Fruit fly (Drosophila melanogaster) S2 (cell line): ENCODE measurements around the gene exex.

ENCODE experiments used
- CG8478 ChIP-seq: fragments of >200 bp; optimal IDR thresholded peaks from 2 replicates; lab custom pipeline; 2018
- CTCF ChIP-seq, 2 experiments: fragments of >200 bp; optimal IDR thresholded peaks; 2 replicates each; lab custom pipeline; 2018

exex gene

DNA sequence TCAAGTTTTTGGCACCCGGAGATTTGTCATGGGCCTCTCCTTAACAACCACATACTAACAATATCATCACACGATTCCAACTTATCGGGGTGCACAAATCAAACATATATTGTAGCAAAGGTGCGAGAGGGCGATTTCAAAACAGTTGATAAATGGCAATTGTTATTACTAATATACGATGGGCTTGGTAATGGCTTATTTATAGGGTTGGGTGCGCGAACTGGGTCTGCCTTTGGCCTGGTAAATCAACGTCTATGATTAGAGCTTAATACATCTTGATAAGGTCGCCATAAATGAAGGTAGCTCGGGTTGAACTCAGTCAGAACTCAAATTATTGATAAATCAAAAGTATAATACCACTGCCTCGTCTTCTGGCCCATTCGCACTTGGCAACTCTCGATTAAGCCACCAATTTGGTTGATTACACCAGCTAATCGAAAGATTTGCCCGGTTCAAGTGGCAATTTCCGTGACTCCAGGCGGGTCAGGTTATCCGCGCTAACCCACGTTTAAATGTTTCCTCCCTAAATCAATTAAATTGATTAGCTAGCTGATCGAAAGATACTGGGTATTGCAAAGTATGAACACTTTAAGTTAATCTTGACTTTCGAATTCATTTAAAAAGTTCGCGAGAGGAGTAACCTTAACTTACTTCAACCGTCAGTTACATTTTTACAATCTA is 7.3 kb upstream of the exex start:
- TF ChIP-seq CG8478 (lab: Kevin White, UChicago) (no peak), CTCF (optimal IDR thresholded peaks at IDR 0.05; lab: Kevin White, UChicago) (no peak)

DNA sequence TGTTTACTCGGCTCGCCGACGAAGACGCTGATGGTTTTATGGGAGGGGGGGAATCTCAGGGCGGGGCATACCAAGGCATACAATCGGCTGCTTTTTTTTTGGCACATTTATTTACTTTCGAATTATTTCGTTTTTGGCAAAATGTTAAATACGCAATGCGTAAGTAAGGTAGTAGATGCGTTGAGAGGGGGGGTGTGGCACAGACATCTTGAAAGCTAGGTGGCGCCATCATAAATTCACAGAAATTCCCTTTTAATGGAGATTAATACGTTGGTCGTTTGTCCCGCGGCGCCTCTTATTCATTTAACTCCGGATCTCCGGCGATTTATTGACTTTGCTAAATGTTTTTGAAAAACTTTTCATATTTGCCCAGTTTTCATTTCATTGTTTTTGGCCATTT is 6.5 kb upstream of the exex start:
- peak; percentile 51 to 68 for TF ChIP-seq CTCF (optimal IDR thresholded peaks at IDR 0.05; lab: Kevin White, UChicago)
- TF ChIP-seq CG8478 (lab: Kevin White, UChicago), result no peak

DNA sequence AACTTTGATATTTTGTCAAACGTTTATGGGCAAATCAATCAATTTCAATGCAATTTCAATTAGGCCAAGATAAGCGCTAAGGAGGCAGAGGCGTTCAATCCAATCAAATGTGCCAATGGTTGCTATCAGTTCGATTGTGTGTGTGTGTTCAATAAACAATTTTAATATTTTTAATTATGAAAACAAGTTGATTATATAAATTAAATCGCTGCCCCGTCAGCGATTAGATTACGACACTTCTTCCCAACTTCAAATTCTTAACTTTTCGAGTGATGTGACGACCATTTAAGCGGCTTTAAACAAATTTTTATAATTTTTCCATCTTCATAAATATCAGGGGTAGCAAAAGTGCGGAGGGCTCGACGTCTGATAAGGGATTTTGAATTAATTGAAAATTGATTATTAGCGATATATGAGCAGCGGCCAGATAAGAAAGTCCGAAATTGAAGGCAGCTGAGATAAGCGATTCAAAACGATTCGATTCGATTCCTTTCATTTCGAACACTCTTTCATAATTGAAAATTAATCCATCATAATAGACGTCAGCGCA is 5.5 kb upstream of the exex start:
- no peak for TF ChIP-seq CTCF (optimal IDR thresholded peaks at IDR 0.05; lab: Kevin White, UChicago)
- no peak for TF ChIP-seq CG8478 (lab: Kevin White, UChicago)

DNA sequence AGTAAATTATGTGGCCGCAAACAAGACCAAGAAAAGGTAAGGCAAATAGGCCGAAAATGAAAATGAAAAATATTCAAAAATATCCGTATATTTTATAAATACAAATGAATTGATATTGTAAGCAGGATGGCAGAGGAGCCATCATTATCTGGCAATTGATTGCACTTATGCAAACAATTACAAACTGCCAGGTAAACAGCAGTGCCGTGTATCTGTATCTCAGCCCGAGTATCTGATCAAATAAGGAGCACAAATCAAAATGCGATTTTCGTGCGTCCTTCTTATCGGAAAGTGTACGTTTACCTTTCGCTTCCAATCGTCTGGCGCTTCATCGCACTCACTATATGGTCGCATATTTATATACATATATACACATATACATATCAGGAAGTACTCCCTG is 4.9 kb upstream of the exex start:
- TF ChIP-seq CG8478 (lab: Kevin White, UChicago) (no peak), CTCF (optimal IDR thresholded peaks at IDR 0.05; lab: Kevin White, UChicago) (no peak)

DNA sequence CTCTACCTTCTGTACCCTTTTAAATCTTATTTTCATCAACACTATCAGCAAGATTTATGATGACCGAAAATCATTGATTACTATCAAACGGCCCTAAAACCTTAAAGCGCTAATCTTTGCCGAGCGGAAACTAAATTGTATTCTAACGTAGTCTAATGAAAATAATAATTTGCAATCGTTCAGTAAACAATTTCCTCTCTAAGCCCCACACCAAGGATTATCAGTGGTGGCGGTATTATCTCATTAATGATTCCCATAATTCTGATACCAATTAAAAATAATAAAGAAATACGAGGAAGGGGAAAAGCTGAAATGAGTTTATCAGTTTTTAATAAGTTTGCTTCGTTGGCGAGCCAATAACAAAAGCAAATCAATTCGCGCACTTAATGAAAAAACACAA is 4.0 kb upstream of the exex start:
- TF ChIP-seq CTCF (optimal IDR thresholded peaks at IDR 0.05; lab: Kevin White, UChicago) (no peak), CG8478 (lab: Kevin White, UChicago) (no peak)

DNA sequence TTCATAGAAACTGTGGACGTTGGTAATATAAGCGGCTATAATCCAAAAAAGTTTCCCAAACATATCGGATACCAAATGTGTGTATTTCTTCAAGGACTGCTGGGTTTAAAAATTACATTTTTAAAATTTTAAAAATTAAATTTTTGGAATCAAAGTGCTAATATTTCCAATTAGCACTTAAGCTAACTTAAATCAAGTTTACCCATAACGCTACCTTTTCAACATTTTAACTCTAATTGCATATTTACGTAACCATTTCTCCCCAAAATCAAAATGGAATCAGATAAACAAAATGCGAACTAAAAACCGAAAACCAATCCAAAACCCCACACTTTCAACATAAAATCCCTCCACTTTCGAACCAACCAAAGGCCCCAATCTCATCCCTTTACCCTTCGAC is 1.8 kb upstream of the exex start, which contains the start of gene CG43880:
Gene CG43880, minus strand, starts transcription at position 101 of the 400 bp plus-strand sequence.
- no peak for TF ChIP-seq CTCF (optimal IDR thresholded peaks at IDR 0.05; lab: Kevin White, UChicago)
- TF ChIP-seq CG8478 (lab: Kevin White, UChicago), result no peak

DNA sequence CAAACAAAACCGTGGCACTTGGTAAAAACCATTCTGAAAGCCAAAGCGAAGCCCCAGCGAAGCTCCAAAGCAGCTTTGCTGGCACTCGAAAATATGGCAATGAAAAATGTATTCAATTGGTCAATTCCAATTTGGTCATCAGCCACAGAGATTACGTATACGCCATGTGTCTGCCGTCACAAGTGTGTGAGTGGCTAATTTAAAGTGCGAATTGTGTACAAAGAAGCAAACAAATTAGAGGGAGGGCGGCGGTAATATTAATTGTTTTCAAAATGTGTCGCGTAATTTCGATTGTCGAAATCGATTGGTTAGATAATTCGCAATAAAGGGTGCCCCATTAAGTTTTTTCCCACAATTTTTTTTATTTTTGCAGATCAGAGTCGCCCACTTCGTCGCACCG is 1.8 kb downstream of the exex start:
- no peak for TF ChIP-seq CTCF (optimal IDR thresholded peaks at IDR 0.05; lab: Kevin White, UChicago)
- TF ChIP-seq CG8478 (lab: Kevin White, UChicago), result no peak

DNA sequence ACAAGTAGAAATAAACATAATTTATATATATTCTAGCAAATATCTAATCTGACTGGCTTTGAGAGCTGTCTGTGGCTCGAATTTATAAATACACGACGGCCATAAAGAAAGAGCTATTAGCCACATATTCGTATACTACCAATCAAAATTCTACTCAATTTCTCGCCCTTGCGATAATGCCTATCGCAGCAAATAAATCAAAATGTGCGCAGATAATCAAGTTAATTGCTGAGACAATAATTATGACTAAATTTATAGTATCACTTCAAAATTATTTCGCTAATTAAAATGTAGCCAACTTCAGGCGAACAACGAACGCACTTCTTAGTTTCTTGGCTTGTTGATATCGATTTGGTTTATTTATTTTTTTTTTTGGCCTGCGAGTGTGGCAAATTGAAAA is 3.9 kb downstream of the exex start:
- TF ChIP-seq CTCF (optimal IDR thresholded peaks at IDR 0.05; lab: Kevin White, UChicago) (no peak), CG8478 (lab: Kevin White, UChicago) (no peak)

DNA sequence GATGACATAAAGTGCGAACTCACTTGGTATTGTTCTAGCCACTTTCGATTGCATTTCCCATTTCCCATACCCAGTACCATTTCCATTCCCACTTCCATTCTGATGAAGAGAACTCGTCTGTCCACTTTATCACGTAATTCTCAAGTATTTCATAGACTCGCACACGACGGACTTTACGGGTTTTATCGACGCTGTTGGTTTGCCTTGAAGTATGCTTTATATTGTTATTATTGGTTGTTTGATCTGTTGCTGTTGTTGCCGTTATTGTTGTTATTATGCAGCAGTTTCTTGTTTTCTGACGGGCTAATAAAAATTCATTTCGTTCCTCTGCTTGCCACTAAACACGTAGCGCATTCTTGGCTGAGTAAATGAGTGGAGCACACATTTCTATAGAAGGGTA is 4.6 kb downstream of the exex start:
- no peak for TF ChIP-seq CG8478 (lab: Kevin White, UChicago)

DNA sequence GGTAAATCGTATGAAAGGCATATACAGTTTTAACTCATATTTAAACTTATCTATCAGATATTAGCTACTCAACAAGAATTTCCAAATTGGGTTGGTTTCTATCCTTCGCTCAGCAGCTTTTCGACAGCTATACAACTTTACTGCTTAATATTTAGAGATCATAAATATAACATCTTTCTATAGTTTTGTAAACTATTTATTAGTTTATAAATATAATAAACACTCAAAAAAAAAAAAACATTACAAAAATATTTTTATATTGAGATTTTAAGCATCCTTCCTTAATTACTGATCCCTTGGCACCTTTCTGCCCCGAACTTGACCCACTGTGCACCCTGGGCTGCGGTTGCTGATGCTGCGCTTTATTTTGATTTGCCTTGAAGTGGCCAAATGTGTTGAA is 5.0 kb downstream of the exex start:
- no peak for TF ChIP-seq CG8478 (lab: Kevin White, UChicago)
- TF ChIP-seq CTCF (optimal IDR thresholded peaks at IDR 0.05; lab: Kevin White, UChicago), result no peak

DNA sequence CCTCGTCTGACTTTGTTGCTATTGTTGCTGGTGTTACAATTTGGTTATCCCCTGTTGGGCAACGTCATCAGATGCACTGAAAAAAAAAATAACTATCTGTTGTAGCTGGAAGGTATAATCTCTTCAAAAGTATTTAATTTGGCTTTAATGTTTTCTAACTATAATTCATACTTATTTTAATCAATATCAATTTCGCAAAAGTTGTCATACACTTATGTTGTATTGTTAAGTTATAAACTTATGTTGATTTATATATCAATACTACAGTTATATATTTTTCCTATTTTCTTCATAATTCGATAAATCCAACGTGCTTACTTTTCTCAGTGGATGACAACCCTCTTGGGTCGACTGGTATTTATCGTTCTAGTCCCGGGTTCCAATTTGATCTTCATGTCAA is 5.7 kb downstream of the exex start:
- TF ChIP-seq CG8478 (lab: Kevin White, UChicago), result no peak
- TF ChIP-seq CTCF (optimal IDR thresholded peaks at IDR 0.05; lab: Kevin White, UChicago), result no peak

DNA sequence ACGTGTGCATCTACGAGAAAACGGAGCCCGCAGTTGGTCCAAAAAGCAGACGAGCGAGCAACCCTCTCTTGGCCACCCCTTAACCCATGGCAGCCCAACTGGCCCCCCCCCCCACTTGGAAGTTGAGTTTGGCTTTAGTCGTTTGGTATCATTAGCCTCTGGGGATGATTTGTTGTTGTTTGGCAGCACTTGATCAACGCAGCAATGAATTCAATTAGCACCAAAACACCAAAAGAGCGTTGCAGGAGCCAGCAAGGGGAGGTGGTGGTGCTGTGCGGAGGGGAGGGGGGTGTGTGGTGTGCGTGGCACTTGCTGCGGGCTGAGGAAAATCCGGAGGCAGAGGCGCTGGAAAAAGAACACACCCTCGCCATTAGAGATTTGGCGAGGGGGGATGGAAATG is 7.0 kb downstream of the exex start:
- no peak for TF ChIP-seq CG8478 (lab: Kevin White, UChicago)
- no peak for TF ChIP-seq CTCF (optimal IDR thresholded peaks at IDR 0.05; lab: Kevin White, UChicago)

DNA sequence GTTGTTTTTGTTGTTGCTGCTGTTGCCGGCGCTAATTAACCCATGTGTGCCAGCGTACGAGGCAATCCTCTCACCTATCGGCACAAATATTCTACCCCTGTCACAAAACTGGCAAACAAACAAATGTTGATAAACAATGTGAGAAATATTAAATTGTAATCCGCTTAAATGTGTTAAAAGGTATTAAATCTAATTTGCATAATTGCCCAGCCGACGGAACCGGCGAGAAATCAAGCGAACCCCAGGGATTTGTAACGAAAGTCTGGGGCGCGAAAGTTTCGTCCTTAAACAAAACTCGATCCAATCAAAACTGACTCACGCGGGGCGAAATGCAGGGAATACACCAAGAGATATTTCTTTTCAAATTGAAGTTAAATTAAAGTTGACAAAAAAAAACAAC is 8.7 kb downstream of the exex start:
- no peak for TF ChIP-seq CG8478 (lab: Kevin White, UChicago)
- no peak for TF ChIP-seq CTCF (optimal IDR thresholded peaks at IDR 0.05; lab: Kevin White, UChicago)

DNA sequence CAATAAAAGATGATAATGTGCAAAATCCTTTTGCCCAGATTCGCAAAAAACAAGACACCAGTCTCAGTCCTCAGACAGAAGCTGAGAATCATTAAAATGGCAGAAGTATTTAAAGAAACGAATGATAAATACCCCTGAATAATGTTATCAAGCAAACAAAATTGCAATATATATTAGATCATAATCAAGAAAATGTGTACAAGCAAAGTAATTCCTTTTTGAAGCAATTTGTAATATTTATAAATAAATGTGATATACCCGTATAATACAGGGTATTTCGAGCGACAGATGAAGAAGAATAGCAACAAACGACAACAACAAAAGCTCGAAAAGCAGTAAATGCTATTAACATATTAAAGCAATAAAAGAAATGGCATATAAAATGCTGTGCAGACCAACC is 10.1 kb downstream of the exex start:
- TF ChIP-seq CTCF (optimal IDR thresholded peaks at IDR 0.05; lab: Kevin White, UChicago) (no peak), CG8478 (lab: Kevin White, UChicago) (no peak)

DNA sequence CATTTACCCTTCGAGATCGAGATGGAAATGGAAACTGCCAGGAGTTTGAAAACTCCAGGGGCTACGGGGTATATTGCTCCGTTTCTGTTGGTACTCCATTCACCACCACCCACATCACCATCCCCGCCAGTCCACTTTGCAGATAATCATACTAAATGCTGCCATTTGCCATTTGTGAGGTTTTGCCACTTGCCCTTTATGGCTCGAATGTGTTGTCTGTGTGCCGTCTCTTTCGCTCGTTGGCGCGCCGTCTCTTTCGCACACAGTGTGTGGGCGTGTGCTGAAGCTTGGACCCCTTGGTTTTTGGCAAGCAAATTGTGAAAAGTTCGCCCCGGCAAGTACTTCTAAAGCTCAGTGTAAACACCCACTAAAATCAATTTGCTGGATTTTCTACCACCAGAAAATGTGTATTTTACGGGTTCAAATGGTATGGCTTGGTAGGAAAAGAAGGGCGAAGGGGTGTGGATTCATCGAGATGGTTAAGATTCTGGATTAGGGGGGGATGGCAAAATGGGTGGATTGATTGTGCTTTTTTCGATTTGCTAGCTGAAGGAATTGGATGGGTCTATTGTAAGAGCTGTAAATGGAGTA is 10.7 kb downstream of the exex start:
- no peak for TF ChIP-seq CTCF (optimal IDR thresholded peaks at IDR 0.05; lab: Kevin White, UChicago)
- TF ChIP-seq CG8478 (lab: Kevin White, UChicago), result no peak
